Fruit fly (Drosophila melanogaster) whole organism, pupa: Measurements from ENCODE around the gene CG12009.

Experiments
- CG10348 ChIP-seq: fragments of 200-800 bp; sonication (Bioruptor generic); IDR thresholded peaks from 2 replicates; pipeline ENCODE4 v1.3.6; 2022; ENCODE audit warnings: missing biosample characterization, missing genetic modification characterization
- CG12605 ChIP-seq: fragments of 200-800 bp; sonication (Bioruptor generic); IDR thresholded peaks from 2 replicates; pipeline ENCODE4 v1.3.6; 2022; ENCODE audit warnings: missing biosample characterization, missing genetic modification characterization
- CG14655 ChIP-seq: fragments of 200-800 bp; sonication (Bioruptor generic); optimal IDR thresholded peaks from 3 replicates; lab custom pipeline; 2017; ENCODE audit warnings: mild to moderate bottlenecking, missing biosample characterization, missing genetic modification reagents, missing genetic modification characterization
- CG17806 ChIP-seq: fragments of 200-800 bp; sonication (Bioruptor generic); optimal IDR thresholded peaks from 2 replicates; lab custom pipeline; 2018; ENCODE audit warnings: missing biosample characterization, mild to moderate bottlenecking, missing genetic modification characterization, moderate library complexity
- CG8301 ChIP-seq: fragments of 200-800 bp; sonication (Bioruptor generic); optimal IDR thresholded peaks from 2 replicates; lab custom pipeline; 2018; ENCODE audit warnings: missing biosample characterization, mild to moderate bottlenecking, missing genetic modification characterization
- CG9948 ChIP-seq: fragments of 200-800 bp; sonication (Bioruptor generic); optimal IDR thresholded peaks from 2 replicates; lab custom pipeline; 2018; ENCODE audit warnings: missing biosample characterization, mild to moderate bottlenecking, missing genetic modification characterization, moderate library complexity
- D1 ChIP-seq: fragments of 200-800 bp; sonication (Bioruptor generic); optimal IDR thresholded peaks from 2 replicates; lab custom pipeline; 2018; ENCODE audit warnings: missing biosample characterization, mild to moderate bottlenecking, missing genetic modification characterization, moderate library complexity
- EcR ChIP-seq: fragments of 200-800 bp; sonication (Bioruptor generic); optimal IDR thresholded peaks from 3 replicates; lab custom pipeline; 2019; ENCODE audit warnings: missing biosample characterization, missing genetic modification characterization, mild to moderate bottlenecking, moderate library complexity, missing genetic modification reagents
- Ets98B ChIP-seq: fragments of 200-800 bp; sonication (Bioruptor generic); IDR thresholded peaks from 2 replicates; pipeline ENCODE4 v1.3.6; 2022; ENCODE audit warnings: missing biosample characterization, missing genetic modification characterization
- Pif1A ChIP-seq: fragments of 200-800 bp; sonication (Bioruptor generic); optimal IDR thresholded peaks from 3 replicates; lab custom pipeline; 2016; ENCODE audit warnings: missing biosample characterization, missing genetic modification characterization
- Pif1B ChIP-seq: fragments of 200-800 bp; sonication (Bioruptor generic); optimal IDR thresholded peaks from 3 replicates; lab custom pipeline; 2016; ENCODE audit warnings: missing biosample characterization, missing genetic modification characterization
- Snoo ChIP-seq: fragments of 200-800 bp; sonication (Bioruptor generic); optimal IDR thresholded peaks from 3 replicates; lab custom pipeline; 2017; ENCODE audit warnings: missing biosample characterization, mild to moderate bottlenecking, missing genetic modification characterization, inconsistent platforms
- gl ChIP-seq: fragments of 200-800 bp; sonication (Bioruptor generic); optimal IDR thresholded peaks from 2 replicates; lab custom pipeline; 2018; ENCODE audit warnings: missing biosample characterization, mild to moderate bottlenecking, missing genetic modification characterization

- no peak for TF ChIP-seq EcR
- TF ChIP-seq Ets98B (GFP tag; lab: Robert Waterston, UW) = peak; percentile 18; the same call in 1 of the 2 replicates
- TF ChIP-seq gl (tag; lab: Kevin White, UChicago) = peak; percentile 71
- peak; percentile 38 for TF ChIP-seq CG17806 (tag; lab: Kevin White, UChicago)
- TF ChIP-seq Snoo (tag; lab: Kevin White, UChicago) = no peak
- peak; percentile 42 for TF ChIP-seq Pif1A (GFP tag; lab: Kevin White, UChicago)
- TF ChIP-seq CG10348 (GFP tag; lab: Robert Waterston, UW) = no peak
- TF ChIP-seq Pif1B = no peak
- TF ChIP-seq CG9948 = peak; percentile 18
- TF ChIP-seq D1 (tag; lab: Kevin White, UChicago) = no peak
- peak; percentile 60 for TF ChIP-seq CG14655
- peak; percentile 41 for TF ChIP-seq CG12605 (GFP tag; lab: Robert Waterston, UW)
- peak; percentile 53 for TF ChIP-seq CG8301
Measured at dm6 chr3L:3303534-3304459, 12.5 kb downstream of the CG12009 start, which contains the start of gene ZnT63C.
